Fruit fly (Drosophila melanogaster) whole organism, embryonic: ENCODE data around the gene CG46463.
A peak's percentile ranks its signal among the peaks of the same experiment; 100 is the strongest.

Experiments
- CG10274 ChIP-seq: fragments of 200-800 bp; sonication (Bioruptor generic); optimal IDR thresholded peaks from 3 replicates; lab custom pipeline; 2017; ENCODE audit warnings: missing biosample characterization, mild to moderate bottlenecking, missing genetic modification characterization
- CG10366 ChIP-seq: fragments of 200-800 bp; sonication (Bioruptor generic); IDR thresholded peaks from 2 replicates; pipeline ENCODE4 v1.3.6; 2022; ENCODE audit warnings: missing biosample characterization, missing genetic modification characterization
- CG11085 ChIP-seq: fragments of 200-800 bp; sonication (Bioruptor generic); IDR thresholded peaks from 2 replicates; pipeline ENCODE4 v1.3.6; 2022; ENCODE audit warnings: missing biosample characterization, missing genetic modification characterization
- CG1233 ChIP-seq: fragments of 200-800 bp; sonication (Bioruptor generic); optimal IDR thresholded peaks from 4 replicates; lab custom pipeline; 2018; ENCODE audit warnings: missing biosample characterization, mild to moderate bottlenecking, missing genetic modification characterization
- CG12391 ChIP-seq: fragments of 200-800 bp; sonication (Bioruptor generic); optimal IDR thresholded peaks from 3 replicates; lab custom pipeline; 2018; ENCODE audit warnings: missing biosample characterization, mild to moderate bottlenecking, missing genetic modification characterization, moderate library complexity
- CG13424 ChIP-seq: fragments of 200-800 bp; sonication (Bioruptor generic); optimal IDR thresholded peaks from 2 replicates; lab custom pipeline; 2019; ENCODE audit warnings: missing biosample characterization, mild to moderate bottlenecking, missing genetic modification characterization, moderate library complexity
- CG15479 ChIP-seq: fragments of 200-800 bp; sonication (Bioruptor generic); optimal IDR thresholded peaks from 3 replicates; lab custom pipeline; 2019; ENCODE audit warnings: missing biosample characterization, mild to moderate bottlenecking, missing genetic modification characterization, moderate library complexity
- CG15696 ChIP-seq: fragments of 200-800 bp; sonication (Bioruptor generic); optimal IDR thresholded peaks from 2 replicates; lab custom pipeline; 2019; ENCODE audit warnings: missing biosample characterization, mild to moderate bottlenecking, missing genetic modification characterization, moderate library complexity
- CG17359 ChIP-seq: fragments of 200-800 bp; sonication (Bioruptor generic); optimal IDR thresholded peaks from 3 replicates; lab custom pipeline; 2018; ENCODE audit warnings: missing biosample characterization, mild to moderate bottlenecking, missing genetic modification characterization, moderate library complexity
- CG18599 ChIP-seq: fragments of 200-800 bp; sonication (Bioruptor generic); optimal IDR thresholded peaks from 3 replicates; lab custom pipeline; 2017; ENCODE audit warnings: missing biosample characterization, missing genetic modification characterization, mild to moderate bottlenecking, moderate library complexity, missing genetic modification reagents
- CG2678 ChIP-seq: fragments of 200-800 bp; sonication (Bioruptor generic); optimal IDR thresholded peaks from 3 replicates; lab custom pipeline; 2019; ENCODE audit warnings: missing biosample characterization, mild to moderate bottlenecking, missing genetic modification characterization, moderate library complexity
- CG31441 ChIP-seq: fragments of 200-800 bp; sonication (Bioruptor generic); IDR thresholded peaks from 2 replicates; pipeline ENCODE4 v1.3.6; 2022; ENCODE audit warnings: missing biosample characterization, missing genetic modification characterization
- CG3163 ChIP-seq: fragments of 200-800 bp; sonication (Bioruptor generic); optimal IDR thresholded peaks from 3 replicates; lab custom pipeline; 2016; ENCODE audit warnings: missing biosample characterization, missing genetic modification characterization
- CG3407 ChIP-seq: fragments of 200-800 bp; sonication (Bioruptor generic); optimal IDR thresholded peaks from 2 replicates; lab custom pipeline; 2018; ENCODE audit warnings: missing biosample characterization, mild to moderate bottlenecking, missing genetic modification characterization
- CG3995 ChIP-seq: fragments of 200-800 bp; sonication (Bioruptor generic); optimal IDR thresholded peaks from 3 replicates; lab custom pipeline; 2016; ENCODE audit warnings: missing biosample characterization, missing genetic modification characterization
- CG4282 ChIP-seq: fragments of 200-800 bp; sonication (Bioruptor generic); optimal IDR thresholded peaks from 2 replicates; lab custom pipeline; 2016; ENCODE audit warnings: missing biosample characterization, missing genetic modification characterization
- CG4360 ChIP-seq: fragments of 200-800 bp; sonication (Bioruptor generic); IDR thresholded peaks from 2 replicates; pipeline ENCODE4 v1.3.6; 2022; ENCODE audit warnings: missing biosample characterization, missing genetic modification characterization
- CG6689 ChIP-seq: fragments of 200-800 bp; sonication (Bioruptor generic); IDR thresholded peaks from 2 replicates; pipeline ENCODE4 v1.3.6; 2022; ENCODE audit warnings: missing biosample characterization, missing genetic modification characterization
- CG7839 ChIP-seq: fragments of 200-800 bp; sonication (Bioruptor generic); optimal IDR thresholded peaks from 3 replicates; lab custom pipeline; 2018; ENCODE audit warnings: missing biosample characterization, mild to moderate bottlenecking, missing genetic modification characterization, moderate library complexity
- CG8359 ChIP-seq: fragments of 200-800 bp; sonication (Bioruptor generic); optimal IDR thresholded peaks from 2 replicates; lab custom pipeline; 2017; ENCODE audit warnings: missing biosample characterization, mild to moderate bottlenecking, missing genetic modification characterization, borderline replicate concordance
- CG9727 ChIP-seq: fragments of 200-800 bp; sonication (Bioruptor generic); optimal IDR thresholded peaks from 3 replicates; lab custom pipeline; 2017; ENCODE audit warnings: missing biosample characterization, mild to moderate bottlenecking, missing genetic modification characterization
- CG9817 ChIP-seq: fragments of 200-800 bp; sonication (Bioruptor generic); optimal IDR thresholded peaks from 2 replicates; lab custom pipeline; 2018; ENCODE audit warnings: missing biosample characterization, mild to moderate bottlenecking, missing genetic modification characterization, moderate library complexity
- D19A ChIP-seq: fragments of 200-800 bp; optimal IDR thresholded peaks from 3 replicates; lab custom pipeline; 2019; ENCODE audit warnings: missing biosample characterization, mild to moderate bottlenecking, missing genetic modification characterization, moderate library complexity
- Dref ChIP-seq: fragments of 200-800 bp; sonication (Bioruptor generic); IDR thresholded peaks from 2 replicates; pipeline ENCODE4 v1.3.6; 2022; ENCODE audit warnings: missing biosample characterization, missing genetic modification characterization
- Eip74EF ChIP-seq, 2 experiments: fragments of 200-800 bp in 1 of 2; fragments of >200 bp in 1 of 2; sonication (Bioruptor generic) in 1 of 2; optimal IDR thresholded peaks; 2 replicates each; lab custom pipeline; 2017 to 2019; ENCODE audit warnings: missing biosample characterization in 2 of 2, missing genetic modification characterization in 2 of 2, mild to moderate bottlenecking in 1 of 2, moderate library complexity in 1 of 2
- Fer1 ChIP-seq: fragments of 200-800 bp; sonication (Bioruptor generic); optimal IDR thresholded peaks from 2 replicates; lab custom pipeline; 2017; ENCODE audit warnings: missing biosample characterization, mild to moderate bottlenecking, missing genetic modification characterization
- Hr39 ChIP-seq: fragments of >200 bp; optimal IDR thresholded peaks from 2 replicates; lab custom pipeline; 2017
- Hr51 ChIP-seq, 2 experiments: fragments of 200-800 bp; sonication (Bioruptor generic); optimal IDR thresholded peaks; 2 replicates in 1 of 2; 3 replicates in 1 of 2; lab custom pipeline; 2016 to 2018; ENCODE audit warnings: missing biosample characterization in 2 of 2, missing genetic modification characterization in 2 of 2, mild to moderate bottlenecking in 1 of 2, moderate library complexity in 1 of 2
- PHDP ChIP-seq: fragments of 200-800 bp; sonication (Bioruptor generic); optimal IDR thresholded peaks from 3 replicates; lab custom pipeline; 2018; ENCODE audit warnings: missing biosample characterization, mild to moderate bottlenecking, missing genetic modification characterization, moderate library complexity
- Ptx1 ChIP-seq: fragments of 200-800 bp; sonication (Bioruptor generic); IDR thresholded peaks from 2 replicates; pipeline ENCODE4 v1.3.6; 2022; ENCODE audit warnings: missing biosample characterization, missing genetic modification characterization
- ato ChIP-seq: fragments of 200-800 bp; sonication (Bioruptor generic); IDR thresholded peaks from 2 replicates; pipeline ENCODE4 v1.3.6; 2022; ENCODE audit warnings: missing biosample characterization, missing genetic modification characterization; ENCODE audit not compliant: partially characterized antibody
- bbx ChIP-seq: fragments of 200-800 bp; sonication (Bioruptor generic); IDR thresholded peaks from 2 replicates; pipeline ENCODE4 v1.3.6; 2022; ENCODE audit warnings: missing biosample characterization, missing genetic modification characterization; ENCODE audit not compliant: partially characterized antibody
- corto ChIP-seq: fragments of 200-800 bp; sonication (Bioruptor generic); optimal IDR thresholded peaks from 2 replicates; lab custom pipeline; 2016; ENCODE audit warnings: missing biosample characterization, mild to moderate bottlenecking, missing genetic modification characterization, moderate library complexity
- gem ChIP-seq: fragments of 200-800 bp; sonication (Bioruptor generic); optimal IDR thresholded peaks from 2 replicates; lab custom pipeline; 2019; ENCODE audit warnings: missing biosample characterization, mild to moderate bottlenecking, missing genetic modification characterization, moderate library complexity
- grau ChIP-seq: fragments of 200-800 bp; optimal IDR thresholded peaks from 3 replicates; lab custom pipeline; 2019; ENCODE audit warnings: missing biosample characterization, mild to moderate bottlenecking, missing genetic modification characterization, moderate library complexity
- gsb-n ChIP-seq: fragments of 200-800 bp; sonication (Bioruptor generic); optimal IDR thresholded peaks from 3 replicates; lab custom pipeline; 2018; ENCODE audit warnings: missing biosample characterization, mild to moderate bottlenecking, missing genetic modification characterization
- gt ChIP-seq: fragments of 200-800 bp; sonication (Bioruptor generic); IDR thresholded peaks from 2 replicates; pipeline ENCODE4 v1.3.6; 2022; ENCODE audit warnings: missing biosample characterization, missing genetic modification characterization
- hkb ChIP-seq, 2 experiments: fragments of 200-800 bp in 1 of 2; fragments of >200 bp in 1 of 2; sonication (Bioruptor generic) in 1 of 2; IDR thresholded peaks in 1 of 2; optimal IDR thresholded peaks in 1 of 2; 2 replicates each; pipeline versions ENCODE4 v1.3.6 to Lab custom; 2017 to 2022; ENCODE audit warnings: missing biosample characterization in 1 of 2, missing genetic modification characterization in 1 of 2
- kay ChIP-seq: fragments of 200-800 bp; sonication (Bioruptor generic); optimal IDR thresholded peaks from 2 replicates; lab custom pipeline; 2016; ENCODE audit warnings: missing biosample characterization, missing genetic modification characterization
- ken ChIP-seq: fragments of 200-800 bp; sonication (Bioruptor generic); IDR thresholded peaks from 3 replicates; pipeline ENCODE4 v1.3.6; 2022; ENCODE audit warnings: missing biosample characterization, missing genetic modification characterization
- lilli ChIP-seq: fragments of 200-800 bp; sonication (Bioruptor generic); optimal IDR thresholded peaks from 3 replicates; lab custom pipeline; 2016; ENCODE audit warnings: missing biosample characterization, missing genetic modification characterization
- nmo ChIP-seq: fragments of 200-800 bp; sonication (Bioruptor generic); optimal IDR thresholded peaks from 2 replicates; lab custom pipeline; 2018; ENCODE audit warnings: missing biosample characterization, mild to moderate bottlenecking, missing genetic modification characterization, moderate library complexity
- p53 ChIP-seq: fragments of 200-800 bp; sonication (Bioruptor generic); optimal IDR thresholded peaks from 2 replicates; lab custom pipeline; 2016; ENCODE audit warnings: missing biosample characterization, missing genetic modification characterization
- rib ChIP-seq: fragments of 200-800 bp; sonication (Bioruptor generic); IDR thresholded peaks from 2 replicates; pipeline ENCODE4 v1.3.6; 2022; ENCODE audit warnings: missing biosample characterization, missing genetic modification characterization
- sens ChIP-seq: fragments of 200-800 bp; sonication (Bioruptor generic); peaks from one replicate; lab custom pipeline; 2016; ENCODE audit warnings: missing biosample characterization, missing genetic modification characterization
- tap ChIP-seq: fragments of 200-800 bp; optimal IDR thresholded peaks from 3 replicates; lab custom pipeline; 2019; ENCODE audit warnings: missing biosample characterization, mild to moderate bottlenecking, missing genetic modification characterization, moderate library complexity
- unpg ChIP-seq: fragments of 200-800 bp; sonication (Bioruptor generic); optimal IDR thresholded peaks from 3 replicates; lab custom pipeline; 2018; ENCODE audit warnings: missing biosample characterization, mild to moderate bottlenecking, missing genetic modification characterization, moderate library complexity
- vvl ChIP-seq: fragments of 200-800 bp; sonication (Bioruptor generic); IDR thresholded peaks from 2 replicates; pipeline ENCODE4 v1.3.6; 2022; ENCODE audit warnings: missing biosample characterization, missing genetic modification characterization
- zen ChIP-seq: fragments of 200-800 bp; sonication (Bioruptor generic); optimal IDR thresholded peaks from 3 replicates; lab custom pipeline; 2018; ENCODE audit warnings: missing biosample characterization, mild to moderate bottlenecking, missing genetic modification characterization, moderate library complexity

The CG46463 gene

DNA sequence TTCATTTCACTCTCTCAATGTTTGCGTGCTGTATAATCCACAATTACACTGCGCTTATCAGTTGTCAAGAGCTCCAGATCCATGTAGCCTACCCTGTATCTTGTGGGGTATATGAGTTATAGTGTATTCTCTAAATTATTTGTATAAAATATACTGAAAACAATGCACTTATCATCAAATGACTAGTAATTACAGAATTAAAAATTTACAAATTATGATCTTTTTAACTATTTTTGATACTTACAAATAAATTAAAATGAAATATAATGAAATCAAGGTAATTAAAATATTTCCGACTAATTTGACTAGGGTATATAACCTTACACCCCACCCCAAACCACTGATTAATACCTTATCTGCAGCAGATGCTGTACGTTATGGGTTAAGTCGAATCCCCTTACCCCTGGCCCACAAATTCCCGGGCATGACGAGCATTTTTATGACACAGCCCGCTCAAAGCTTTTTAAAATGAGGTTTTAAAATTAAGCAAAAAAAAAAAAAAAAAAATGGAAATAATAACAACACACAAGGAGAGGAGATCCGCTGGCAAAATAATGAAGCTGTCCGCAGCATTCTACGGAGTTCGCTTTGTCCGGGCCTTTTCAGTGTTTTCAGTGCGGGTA is 24.1 kb downstream of the CG46463 start (continued):
- TF ChIP-seq hkb (optimal IDR thresholded peaks at IDR 0.05; lab: Kevin White, UChicago): no peak
- TF ChIP-seq hkb (GFP tag; IDR thresholded peaks at IDR 0.05; lab: Robert Waterston, UW): 0 out of 2 replicates have a peak, but pooled peaks have one; percentile 14
- peak; percentile 64 for TF ChIP-seq Ptx1 (GFP tag; lab: Robert Waterston, UW)
- peak; percentile 2 for TF ChIP-seq tap
- peak; percentile 9 for TF ChIP-seq CG3407 (GFP tag; lab: Kevin White, UChicago)
- TF ChIP-seq CG17359: peak; percentile 32
- TF ChIP-seq CG2678: peak; percentile 70
- TF ChIP-seq D19A (tag; lab: Kevin White, UChicago): peak; percentile 58
- TF ChIP-seq CG15696 (tag; lab: Kevin White, UChicago): peak; percentile 4
- TF ChIP-seq CG1233 (GFP tag; lab: Kevin White, UChicago): no peak
- TF ChIP-seq CG11085 (GFP tag; lab: Robert Waterston, UW): no peak
- TF ChIP-seq p53: no peak
- TF ChIP-seq nmo: peak; percentile 53
- TF ChIP-seq CG3163 (GFP tag; lab: Kevin White, UChicago): no peak
- no peak for TF ChIP-seq CG15479 (GFP tag; lab: Kevin White, UChicago)
- TF ChIP-seq CG31441 (GFP tag; lab: Robert Waterston, UW): peak; percentile 56
- peak; percentile 30; the same call in 1 of the 2 replicates for TF ChIP-seq vvl (GFP tag; lab: Robert Waterston, UW)
- no peak for TF ChIP-seq CG10366 (GFP tag; lab: Robert Waterston, UW)
- TF ChIP-seq zen (tag; lab: Kevin White, UChicago): no peak
- TF ChIP-seq CG12391 (tag; lab: Kevin White, UChicago): peak; percentile 50
- TF ChIP-seq CG9727 (GFP tag; lab: Kevin White, UChicago): peak; percentile 26
- no peak for TF ChIP-seq ato (GFP tag; lab: Robert Waterston, UW)
- peak; percentile 13 for TF ChIP-seq unpg
- TF ChIP-seq rib: no peak
- TF ChIP-seq ken: 0 out of 3 replicates have a peak, but pooled peaks have one; percentile 20
- peak; percentile 51 for TF ChIP-seq grau (tag; lab: Kevin White, UChicago)
- no peak for TF ChIP-seq Dref (GFP tag; lab: Robert Waterston, UW)
- peak; percentile 67 for TF ChIP-seq gem (tag; lab: Kevin White, UChicago)
- peak; percentile 44; the same call in 1 of the 2 replicates for TF ChIP-seq CG6689 (GFP tag; lab: Robert Waterston, UW)
- no peak for TF ChIP-seq CG9817 (tag; lab: Kevin White, UChicago)
- TF ChIP-seq PHDP (tag; lab: Kevin White, UChicago): peak; percentile 52
- TF ChIP-seq CG4282 (GFP tag; lab: Kevin White, UChicago): no peak
- TF ChIP-seq Hr51 (GFP tag; optimal IDR thresholded peaks at IDR 0.05; lab: Kevin White, UChicago): peak in 1 of 2 experiments; percentile 45
- TF ChIP-seq kay (GFP tag; lab: Kevin White, UChicago): no peak
- peak; percentile 5 for TF ChIP-seq Fer1 (GFP tag; lab: Kevin White, UChicago)
- TF ChIP-seq Hr39 (lab: Kevin White, UChicago): no peak
- TF ChIP-seq sens (GFP tag; lab: Kevin White, UChicago): peak; percentile 48
- peak; percentile 61 for TF ChIP-seq CG7839 (tag; lab: Kevin White, UChicago)
- peak; percentile 52 for TF ChIP-seq CG13424 (tag; lab: Kevin White, UChicago)
- TF ChIP-seq gsb-n (tag; lab: Kevin White, UChicago): peak; percentile 29
- TF ChIP-seq CG3995: no peak
- peak; percentile 46 for TF ChIP-seq CG18599 (GFP tag; lab: Kevin White, UChicago)
- no peak for TF ChIP-seq CG10274
- TF ChIP-seq CG4360 (GFP tag; lab: Robert Waterston, UW): no peak
- no peak for TF ChIP-seq gt (GFP tag; lab: Robert Waterston, UW)
- no peak for TF ChIP-seq corto
- TF ChIP-seq CG8359 (GFP tag; lab: Kevin White, UChicago): no peak
- TF ChIP-seq Eip74EF (GFP tag; optimal IDR thresholded peaks at IDR 0.05; lab: Kevin White, UChicago): peak in 1 of 2 experiments; percentile 24
- no peak for TF ChIP-seq bbx (GFP tag; lab: Robert Waterston, UW)
- TF ChIP-seq lilli: no peak
